Worm (Caenorhabditis elegans): ENCODE results near the gene odr-10.

The odr-10 gene

DNA sequence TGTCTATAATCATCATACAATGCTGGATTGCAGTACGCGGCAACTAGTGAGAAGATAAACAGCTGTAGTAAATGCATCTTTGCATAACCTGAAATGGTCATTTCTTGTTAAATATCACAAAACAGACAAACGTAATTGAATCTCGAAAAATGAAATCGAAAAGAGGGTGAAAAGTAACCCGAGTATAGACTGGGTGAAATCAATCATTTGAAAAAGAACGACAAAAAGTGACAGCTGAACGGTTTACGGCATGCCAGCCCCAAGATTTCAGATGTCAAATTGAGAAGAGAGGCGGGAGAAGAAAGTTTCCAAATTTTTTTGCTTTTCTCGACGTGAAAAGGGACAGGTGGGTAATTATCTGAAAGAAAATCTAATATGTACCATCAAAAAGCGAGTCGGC is 34.1 kb upstream of the odr-10 start, which contains the start of gene F14B8.4:
Gene F14B8.4 (minus strand): TSS at position 101 of the 400 bp plus-strand sequence.
- TF ChIP-seq unc-62 (GFP tag; optimal IDR thresholded peaks at IDR 0.05 in 1 of 2): peak in 1 of 2 experiments; percentile 98
- TF ChIP-seq unc-62 (tag; optimal IDR thresholded peaks at IDR 0.05): no peak
- TF ChIP-seq ceh-82 (tag; optimal IDR thresholded peaks at IDR 0.05): no peak
- TF ChIP-seq dmd-6 (GFP tag; IDR thresholded peaks at IDR 0.05): no peak
- TF ChIP-seq skn-1 (tag; optimal IDR thresholded peaks at IDR 0.05): no peak
- no peak for TF ChIP-seq zag-1 (tag; optimal IDR thresholded peaks at IDR 0.05)

DNA sequence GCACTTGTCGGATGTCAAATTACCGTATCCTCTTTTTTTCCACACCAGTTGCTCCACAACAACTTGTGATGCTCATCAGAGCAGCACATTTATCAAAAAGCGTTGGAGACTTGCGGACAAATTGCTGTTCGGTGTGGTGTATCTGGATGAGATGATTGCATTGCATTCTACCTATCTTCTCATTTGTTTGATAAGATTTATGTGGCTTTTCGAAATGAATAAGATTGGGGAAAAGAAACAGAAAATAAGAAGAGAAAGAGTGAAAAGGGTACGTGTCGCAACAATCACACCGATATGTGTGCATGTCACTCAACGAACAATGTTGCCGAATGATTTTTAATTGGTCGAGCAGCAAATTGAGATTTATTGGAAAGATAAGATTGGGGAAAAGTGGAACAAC is 28.4 kb upstream of the odr-10 start:
- TF ChIP-seq unc-62 (GFP tag; optimal IDR thresholded peaks at IDR 0.05 in 1 of 2): peak in 1 of 2 experiments; percentile 82
- no peak for TF ChIP-seq unc-62 (tag; optimal IDR thresholded peaks at IDR 0.05)
- TF ChIP-seq zfp-3 (GFP tag; conservative IDR thresholded peaks at IDR 0.05): no peak
- peak in 1 of 2 experiments; percentile 36 for TF ChIP-seq daf-16 (GFP tag; optimal IDR thresholded peaks at IDR 0.05)
- TF ChIP-seq daf-16 (tag; optimal IDR thresholded peaks at IDR 0.05): no peak
- TF ChIP-seq nhr-11 (tag; optimal IDR thresholded peaks at IDR 0.05): peak; percentile 50

DNA sequence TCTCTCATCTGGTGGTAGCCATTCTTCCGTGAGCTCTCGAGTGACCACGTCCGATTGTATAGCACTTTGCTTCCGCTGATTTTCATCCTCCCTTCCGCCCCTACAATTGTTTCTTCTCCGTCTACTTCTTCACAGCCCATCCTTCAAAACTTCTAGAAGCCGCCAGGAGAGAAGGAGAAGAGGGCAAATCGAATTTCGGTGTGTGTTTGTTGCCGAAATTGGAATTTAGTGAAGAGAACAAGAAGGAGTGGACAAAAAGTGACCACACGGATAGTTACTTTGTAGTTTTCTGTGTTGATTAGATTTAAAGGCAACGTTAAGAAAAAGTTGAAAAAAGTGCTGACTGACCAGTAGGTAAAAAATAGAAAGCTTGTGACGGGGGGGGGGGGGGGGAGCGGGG is 27.3 kb upstream of the odr-10 start:
- no peak for TF ChIP-seq ceh-44 (GFP tag; IDR thresholded peaks at IDR 0.05)

DNA sequence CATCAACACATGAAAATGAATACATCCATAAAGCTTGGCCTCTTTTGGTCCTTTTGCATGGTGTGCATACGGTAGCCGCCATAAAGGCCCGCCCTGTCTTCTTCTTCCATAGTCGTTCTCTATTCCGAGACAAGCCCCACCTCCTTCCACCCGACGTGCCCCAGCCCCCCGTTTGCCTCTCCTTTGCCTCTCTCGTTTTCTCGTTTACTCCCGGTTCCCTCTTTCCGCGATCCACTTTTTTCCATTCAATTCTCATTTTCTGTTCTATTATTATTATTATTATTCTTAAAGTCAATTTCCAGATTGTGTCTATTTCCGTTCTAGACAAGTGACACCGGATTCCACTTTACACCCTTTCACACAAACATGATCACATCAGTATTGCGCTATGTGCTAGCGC is 23.6 kb upstream of the odr-10 start, which contains the start of gene unc-6:
Gene unc-6 (plus strand): TSS at position 301 of the 400 bp plus-strand sequence.
- TF ChIP-seq daf-8 (GFP tag; IDR thresholded peaks at IDR 0.05) (no peak), mxl-2 (GFP tag; conservative IDR thresholded peaks at IDR 0.05) (no peak), ceh-20 (GFP tag; IDR thresholded peaks at IDR 0.05) (no peak), unc-130 (GFP tag; optimal IDR thresholded peaks at IDR 0.05) (no peak), nhr-76 (tag; optimal IDR thresholded peaks at IDR 0.05) (no peak), lin-29 (GFP tag; IDR thresholded peaks at IDR 0.05) (no peak), spr-3 (GFP tag; optimal IDR thresholded peaks at IDR 0.05) (no peak), ceh-44 (GFP tag; IDR thresholded peaks at IDR 0.05) (no peak), nhr-25 (tag; optimal IDR thresholded peaks at IDR 0.05; ENCODE audit: borderline replicate concordance, insufficient read depth) (no peak), fos-1 (tag; optimal IDR thresholded peaks at IDR 0.05) (no peak), lsy-2 (tag; optimal IDR thresholded peaks at IDR 0.05) (no peak), lin-39 (tag; optimal IDR thresholded peaks at IDR 0.05) (no peak), saeg-2 (GFP tag; IDR thresholded peaks at IDR 0.05) (no peak)

DNA sequence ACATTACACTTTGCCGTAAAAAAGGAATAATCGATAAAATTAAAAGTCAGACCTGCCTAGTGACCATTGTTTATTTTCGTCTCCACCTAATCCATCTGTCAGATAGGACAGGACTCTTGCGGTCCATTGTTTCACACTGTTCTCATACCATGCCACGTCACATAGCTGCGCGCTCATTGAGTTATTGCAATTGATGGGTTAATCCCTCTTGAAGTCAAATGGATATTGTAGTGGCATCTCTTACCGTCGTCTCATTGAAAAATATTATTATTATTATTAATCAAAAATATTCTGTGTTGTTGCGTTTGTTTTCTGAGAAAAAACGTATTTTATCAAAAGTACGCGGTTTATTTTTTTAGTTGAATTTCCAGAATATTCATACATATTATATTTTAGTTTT is 22.5 kb upstream of the odr-10 start:
- no peak for TF ChIP-seq dmd-8 (GFP tag; IDR thresholded peaks at IDR 0.05)
- TF ChIP-seq attf-4 (tag; optimal IDR thresholded peaks at IDR 0.05): no peak
- peak in 1 of 2 experiments; percentile 63 for TF ChIP-seq unc-62 (GFP tag; optimal IDR thresholded peaks at IDR 0.05 in 1 of 2)
- TF ChIP-seq unc-62 (tag; optimal IDR thresholded peaks at IDR 0.05): no peak
- TF ChIP-seq ceh-32 (tag; optimal IDR thresholded peaks at IDR 0.05; ENCODE audit: poor library complexity): no peak
- TF ChIP-seq Y48G9A.11 (GFP tag; IDR thresholded peaks at IDR 0.05): no peak

DNA sequence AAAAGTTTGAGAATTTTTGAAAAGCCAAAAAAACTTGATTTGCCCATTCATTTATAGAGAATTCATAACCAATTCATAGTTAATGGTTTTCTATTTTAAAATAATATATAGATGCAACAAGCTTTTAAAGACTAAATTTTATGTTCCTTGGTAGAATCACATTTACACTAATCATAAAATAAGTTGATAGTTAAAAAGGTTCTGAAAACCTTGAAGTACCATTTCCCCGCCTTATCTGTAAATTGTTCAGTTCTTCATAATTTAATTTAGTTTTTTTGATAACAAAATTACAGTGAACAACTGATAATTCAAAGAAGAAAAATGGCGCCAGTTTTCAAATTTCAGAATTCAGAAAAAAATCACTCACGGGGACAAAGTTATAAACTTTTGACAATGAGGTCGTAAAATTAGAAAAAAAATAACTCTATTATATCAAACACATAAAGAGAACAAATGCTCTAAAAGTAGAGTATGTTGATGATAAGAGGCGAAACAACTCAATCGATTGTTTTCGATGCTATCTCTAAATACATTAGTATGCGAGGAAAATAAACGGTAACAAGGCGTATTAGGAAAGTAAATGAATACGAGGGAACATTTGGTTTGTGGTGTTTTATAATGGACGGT is 19.6 kb upstream of the odr-10 start, which contains the start of gene F41C6.7:
Gene F41C6.7 (minus strand): TSS at position 51 of the 627 bp plus-strand sequence.
- TF ChIP-seq gei-8 (GFP tag; optimal IDR thresholded peaks at IDR 0.05): no peak
- TF ChIP-seq mdl-1 (tag; optimal IDR thresholded peaks at IDR 0.05): no peak
- no peak for TF ChIP-seq cey-2 (tag; optimal IDR thresholded peaks at IDR 0.05; ENCODE audit: borderline replicate concordance, insufficient read depth)
- TF ChIP-seq lin-15B (tag; optimal IDR thresholded peaks at IDR 0.05): no peak
- TF ChIP-seq nhr-111 (GFP tag; optimal IDR thresholded peaks at IDR 0.05): no peak
- no peak for TF ChIP-seq daf-12 (tag; optimal IDR thresholded peaks at IDR 0.05)
- TF ChIP-seq hlh-11 (tag; optimal IDR thresholded peaks at IDR 0.05): peak; percentile 38
- TF ChIP-seq hmg-1.1 (GFP tag; IDR thresholded peaks at IDR 0.05): no peak
- no peak for TF ChIP-seq set-16 (GFP tag; IDR thresholded peaks at IDR 0.05)
- TF ChIP-seq lin-29 (GFP tag; IDR thresholded peaks at IDR 0.05): no peak
- peak; percentile 78 for TF ChIP-seq php-3 (GFP tag; IDR thresholded peaks at IDR 0.05)
- no peak for TF ChIP-seq mxl-2 (GFP tag; conservative IDR thresholded peaks at IDR 0.05)
- TF ChIP-seq spr-3 (GFP tag; optimal IDR thresholded peaks at IDR 0.05): no peak
- no peak for TF ChIP-seq arid-1 (GFP tag; conservative IDR thresholded peaks at IDR 0.05)
- TF ChIP-seq dmd-8 (GFP tag; IDR thresholded peaks at IDR 0.05): no peak
- TF ChIP-seq ceh-32 (tag; optimal IDR thresholded peaks at IDR 0.05; ENCODE audit: poor library complexity): no peak
- no peak for TF ChIP-seq nhr-76 (tag; optimal IDR thresholded peaks at IDR 0.05)
- no peak for TF ChIP-seq ces-1 (GFP tag; optimal IDR thresholded peaks at IDR 0.05)
- no peak for TF ChIP-seq F44E2.7 (GFP tag; IDR thresholded peaks at IDR 0.05)
- no peak for TF ChIP-seq daf-8 (GFP tag; IDR thresholded peaks at IDR 0.05)
- no peak for TF ChIP-seq F26F4.8 (GFP tag; conservative IDR thresholded peaks at IDR 0.05)

Measured in whole organism, L4 larva.